Fruit fly (Drosophila melanogaster): Measurements from ENCODE around the gene Srp54.
A peak's percentile ranks its signal among the peaks of the same experiment; 100 is the strongest.

Gene Srp54

DNA sequence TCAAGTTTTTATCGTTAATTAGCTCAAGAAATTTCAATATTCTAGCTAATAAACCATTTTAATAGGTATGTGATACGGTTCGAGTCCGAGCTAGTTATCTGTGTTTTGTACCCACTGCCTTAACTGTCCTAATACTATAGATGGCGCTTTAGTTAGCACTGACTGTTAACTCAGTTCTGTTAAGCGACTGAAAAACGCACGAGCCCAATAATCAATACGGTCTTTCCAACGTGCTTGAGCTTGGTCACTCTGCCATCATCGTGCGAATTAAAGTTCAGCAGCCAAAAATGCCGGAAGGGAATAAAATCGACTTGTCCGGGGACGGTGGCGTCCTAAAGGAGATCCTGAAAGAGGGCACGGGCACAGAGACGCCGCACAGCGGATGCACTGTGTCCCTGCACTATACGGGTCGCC lies 24.8 kb upstream of the Srp54 start, which contains the start of gene Fkbp59 (continued):
- TF ChIP-seq CG32772 (GFP tag; IDR thresholded peaks at IDR 0.05) (no peak), CG8089 (GFP tag; optimal IDR thresholded peaks at IDR 0.05) (no peak), CG10979 (tag; optimal IDR thresholded peaks at IDR 0.05) (no peak), pfk (GFP tag; optimal IDR thresholded peaks at IDR 0.05) (no peak), Abd-B (GFP tag; optimal IDR thresholded peaks at IDR 0.05) (no peak), Atf3 (GFP tag; optimal IDR thresholded peaks at IDR 0.05) (no peak), CG2678 (tag; optimal IDR thresholded peaks at IDR 0.05) (no peak), Eip74EF (GFP tag; optimal IDR thresholded peaks at IDR 0.05) (no peak), ttk (GFP tag; IDR thresholded peaks at IDR 0.05) (no peak), NC2α (GFP tag; optimal IDR thresholded peaks at IDR 0.05) (no peak), CG17612 (GFP tag; IDR thresholded peaks at IDR 0.05) (no peak), onecut (GFP tag; IDR thresholded peaks at IDR 0.05) (peak; percentile 96), Dbx (GFP tag; IDR thresholded peaks at IDR 0.05) (peak; percentile 49), amos (GFP tag; IDR thresholded peaks at IDR 0.05; ENCODE audit: partially characterized antibody) (no peak; the same call in 1 of the 2 replicates), zen2 (GFP tag; IDR thresholded peaks at IDR 0.05; ENCODE audit: partially characterized antibody) (peak; percentile 29; the same call in 1 of the 3 replicates), CG1024 (GFP tag; IDR thresholded peaks at IDR 0.05) (no peak), wdn (GFP tag; IDR thresholded peaks at IDR 0.05) (no peak), klu (GFP tag; IDR thresholded peaks at IDR 0.05) (no peak), CG17568 (GFP tag; optimal IDR thresholded peaks at IDR 0.05) (no peak), unpg (GFP tag; optimal IDR thresholded peaks at IDR 0.05) (no peak), E2f1 (GFP tag; IDR thresholded peaks at IDR 0.05) (no peak), grau (tag; optimal IDR thresholded peaks at IDR 0.05) (peak; percentile 22), oc (tag; optimal IDR thresholded peaks at IDR 0.05) (no peak), CG9932 (GFP tag; IDR thresholded peaks at IDR 0.05) (no peak), odd (GFP tag; optimal IDR thresholded peaks at IDR 0.05) (no peak), CG3847 (GFP tag; IDR thresholded peaks at IDR 0.05) (peak; percentile 21; the same call in 1 of the 2 replicates), ind (GFP tag; optimal IDR thresholded peaks at IDR 0.05) (no peak), gem (tag; optimal IDR thresholded peaks at IDR 0.05) (no peak), az2 (GFP tag; optimal IDR thresholded peaks at IDR 0.05) (no peak), CG17802 (tag; optimal IDR thresholded peaks at IDR 0.05) (no peak), CG17912 (GFP tag; optimal IDR thresholded peaks at IDR 0.05) (no peak), CG11085 (GFP tag; IDR thresholded peaks at IDR 0.05) (no peak), dmrt99B (tag; optimal IDR thresholded peaks at IDR 0.05) (no peak), HLH4C (GFP tag; IDR thresholded peaks at IDR 0.05; ENCODE audit: partially characterized antibody) (peak; percentile 99), CG6254 (GFP tag; optimal IDR thresholded peaks at IDR 0.05) (no peak), CG1832 (GFP tag; optimal IDR thresholded peaks at IDR 0.05) (no peak), CG12299 (tag; optimal IDR thresholded peaks at IDR 0.05) (no peak), CG18619 (GFP tag; optimal IDR thresholded peaks at IDR 0.05) (no peak), CG9876 (GFP tag; optimal IDR thresholded peaks at IDR 0.05) (no peak), tx (GFP tag; optimal IDR thresholded peaks at IDR 0.05) (no peak), CG10274 (GFP tag; optimal IDR thresholded peaks at IDR 0.05) (no peak), CG17359 (tag; optimal IDR thresholded peaks at IDR 0.05) (no peak), ken (GFP tag; IDR thresholded peaks at IDR 0.05) (no peak), CG33557 (GFP tag; optimal IDR thresholded peaks at IDR 0.05) (no peak), CG31441 (GFP tag; IDR thresholded peaks at IDR 0.05) (no peak), ssp (GFP tag; IDR thresholded peaks at IDR 0.05) (no peak), CG12071 (GFP tag; optimal IDR thresholded peaks at IDR 0.05) (no peak), Lim3 (GFP tag; IDR thresholded peaks at IDR 0.05) (no peak), Ets65A (GFP tag) (no peak), stc (GFP tag; IDR thresholded peaks at IDR 0.05) (no peak), Vsx1 (GFP tag; optimal IDR thresholded peaks at IDR 0.05) (peak; percentile 99), Tbp (GFP tag; optimal IDR thresholded peaks at IDR 0.05) (no peak)

Data from whole organism, embryonic.